Worm (Caenorhabditis elegans) whole organism, L3 larva: ENCODE measurements around the gene C45B2.8.

Source experiments
- R02D3.7 ChIP-seq: fragments of 150-350 bp; optimal IDR thresholded peaks from 2 replicates; lab custom pipeline; 2014; ENCODE audit warnings: missing biosample characterization, missing genetic modification characterization
- ama-1 ChIP-seq: fragments of 150-350 bp; optimal IDR thresholded peaks from 2 replicates; lab custom pipeline; 2018
- jun-1 ChIP-seq: fragments of 150-350 bp; optimal IDR thresholded peaks from 2 replicates; lab custom pipeline; 2014; ENCODE audit warnings: missing biosample characterization, missing genetic modification reagents, missing genetic modification characterization
- mdl-1 ChIP-seq: fragments of 150-350 bp; optimal IDR thresholded peaks from 2 replicates; lab custom pipeline; 2014; ENCODE audit warnings: missing biosample characterization, missing genetic modification characterization
- nfya-1 ChIP-seq: sonication (generic microtip); optimal IDR thresholded peaks from 2 replicates; lab custom pipeline; 2017; ENCODE audit warnings: missing genetic modification characterization, mild to moderate bottlenecking, missing compliant biosample characterization, antibody characterized with exemption, moderate library complexity; ENCODE audit not compliant: insufficient read depth
- skn-1 ChIP-seq: fragments of 150-350 bp; optimal IDR thresholded peaks from 2 replicates; lab custom pipeline; 2014; ENCODE audit warnings: missing biosample characterization, missing genetic modification characterization
- snpc-4 ChIP-seq: fragments of 150-350 bp; optimal IDR thresholded peaks from 2 replicates; lab custom pipeline; 2014; ENCODE audit warnings: missing biosample characterization, missing genetic modification characterization
- unc-62 ChIP-seq: fragments of 150-350 bp; sonication (generic microtip); optimal IDR thresholded peaks from 4 replicates; lab custom pipeline; 2014; ENCODE audit warnings: missing biosample characterization, missing genetic modification reagents, missing genetic modification characterization
- ztf-11 ChIP-seq: fragments of 150-350 bp; optimal IDR thresholded peaks from 2 replicates; lab custom pipeline; 2014; ENCODE audit warnings: missing biosample characterization, missing genetic modification characterization
- ztf-4 ChIP-seq: fragments of 150-350 bp; optimal IDR thresholded peaks from 2 replicates; lab custom pipeline; 2014; ENCODE audit warnings: missing biosample characterization, missing genetic modification characterization

- no peak for TF ChIP-seq skn-1 (tag; lab: Kevin White, UChicago)
- TF ChIP-seq unc-62 (GFP tag; lab: Kevin White, UChicago) = no peak
- no peak for TF ChIP-seq R02D3.7 (tag; lab: Kevin White, UChicago)
- TF ChIP-seq ztf-4 (tag; lab: Kevin White, UChicago) = no peak
- TF ChIP-seq jun-1 (tag; lab: Kevin White, UChicago) = no peak
- no peak for TF ChIP-seq mdl-1 (tag; lab: Kevin White, UChicago)
- TF ChIP-seq ztf-11 = no peak
- TF ChIP-seq snpc-4 (tag; lab: Kevin White, UChicago) = no peak
- TF ChIP-seq ama-1 (lab: Kevin White, UChicago) = no peak
- TF ChIP-seq nfya-1 (tag; lab: Kevin White, UChicago) = no peak
These were observed 15.5 kb downstream of the C45B2.8 start, which contains the start of gene C15H9.11 for ce11 chrX:6103297-6103696.
